Fruit fly (Drosophila melanogaster): ENCODE results near the gene hfw.

The hfw gene

dm6 chrX:1686305-1686704 is 16.9 kb downstream of the hfw start, which contains the start of gene b6:
TSS of gene b6 (plus strand) at chrX:1686624.
- TF ChIP-seq sv (GFP tag; optimal IDR thresholded peaks at IDR 0.05) = no peak

- no peak for TF ChIP-seq Hnf4 (GFP tag; optimal IDR thresholded peaks at IDR 0.05)
- no peak for TF ChIP-seq tai (GFP tag; optimal IDR thresholded peaks at IDR 0.05)
- TF ChIP-seq jim (GFP tag; optimal IDR thresholded peaks at IDR 0.05) = no peak
- TF ChIP-seq Dif (GFP tag; optimal IDR thresholded peaks at IDR 0.05; ENCODE audit: partially characterized antibody) = no peak
- no peak for TF ChIP-seq GATAd (GFP tag; optimal IDR thresholded peaks at IDR 0.05)
- TF ChIP-seq Mio (GFP tag; optimal IDR thresholded peaks at IDR 0.05) = no peak
- no peak for TF ChIP-seq foxo (GFP tag; optimal IDR thresholded peaks at IDR 0.05)
- no peak for TF ChIP-seq dl (GFP tag; optimal IDR thresholded peaks at IDR 0.05; ENCODE audit: insufficient read depth in 1 of 2, partially characterized antibody in 2 of 2)
- no peak for TF ChIP-seq CG9705 (GFP tag; optimal IDR thresholded peaks at IDR 0.05)
- TF ChIP-seq h (GFP tag; optimal IDR thresholded peaks at IDR 0.05) = no peak
Measured at dm6 chrX:1691475-1691874, 22.1 kb downstream of the hfw start.

DNA sequence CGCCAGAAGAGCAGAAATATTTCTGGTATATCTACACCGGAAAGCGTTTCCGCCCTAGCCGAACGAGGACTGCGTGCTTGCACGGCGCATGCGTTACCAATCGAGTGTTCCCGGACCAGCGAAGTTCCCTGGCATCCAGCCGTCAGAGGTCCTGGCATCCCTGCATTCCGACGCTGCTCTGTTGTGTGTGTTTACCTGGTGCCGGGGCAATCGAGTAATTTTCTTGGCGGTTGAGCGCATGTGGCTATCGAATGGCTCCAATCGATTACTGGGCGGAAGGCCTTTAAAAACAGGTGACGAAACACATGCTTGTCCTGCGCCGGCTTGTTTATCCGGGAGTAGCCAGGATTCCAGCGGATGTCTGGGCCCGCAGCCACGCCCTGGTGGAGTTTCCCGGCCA is 23.2 kb downstream of the hfw start, which contains the start of gene CG32809:
CG32809 (minus strand) TSS at position 216 of the 400 bp plus-strand sequence.
- TF ChIP-seq psq (GFP tag; optimal IDR thresholded peaks at IDR 0.05) (no peak), tai (GFP tag; optimal IDR thresholded peaks at IDR 0.05) (no peak), fru (GFP tag; optimal IDR thresholded peaks at IDR 0.05) (no peak), Dfd (GFP tag; optimal IDR thresholded peaks at IDR 0.05) (no peak), Hnf4 (GFP tag; optimal IDR thresholded peaks at IDR 0.05) (no peak), CG9705 (GFP tag; optimal IDR thresholded peaks at IDR 0.05) (no peak), dsf (GFP tag; optimal IDR thresholded peaks at IDR 0.05; ENCODE audit: borderline replicate concordance) (no peak), Myc (optimal IDR thresholded peaks at IDR 0.05) (no peak), rgr (GFP tag; optimal IDR thresholded peaks at IDR 0.05) (no peak), Sp1 (GFP tag; optimal IDR thresholded peaks at IDR 0.05) (no peak), Vsx2 (GFP tag; optimal IDR thresholded peaks at IDR 0.05; ENCODE audit: partially characterized antibody) (no peak), OdsH (GFP tag; optimal IDR thresholded peaks at IDR 0.05) (no peak), sv (GFP tag; optimal IDR thresholded peaks at IDR 0.05) (no peak), jim (GFP tag; optimal IDR thresholded peaks at IDR 0.05) (no peak), dmrt93B (GFP tag; optimal IDR thresholded peaks at IDR 0.05) (no peak), foxo (GFP tag; optimal IDR thresholded peaks at IDR 0.05) (no peak), Rel (GFP tag; optimal IDR thresholded peaks at IDR 0.05) (no peak), Rel (tag; optimal IDR thresholded peaks at IDR 0.05) (no peak)

- no peak for TF ChIP-seq Rel (GFP tag; optimal IDR thresholded peaks at IDR 0.05)
- peak; percentile 31 for TF ChIP-seq Rel (tag; optimal IDR thresholded peaks at IDR 0.05)
- peak; percentile 6 for TF ChIP-seq h (GFP tag; optimal IDR thresholded peaks at IDR 0.05)
- TF ChIP-seq lola (GFP tag; optimal IDR thresholded peaks at IDR 0.05) = no peak
Measured at dm6 chrX:1695529-1696410, 26.4 kb downstream of the hfw start, which contains the start of gene a6. TSS of gene a6 (minus strand) at chrX:1695889.

dm6 chrX:1705929-1706328 is 36.6 kb downstream of the hfw start:
- TF ChIP-seq jim (GFP tag; optimal IDR thresholded peaks at IDR 0.05) = no peak
- TF ChIP-seq HLH106 (tag; optimal IDR thresholded peaks at IDR 0.05) = peak; percentile 32
- TF ChIP-seq Mio (GFP tag; optimal IDR thresholded peaks at IDR 0.05) = no peak
- TF ChIP-seq Vsx2 (GFP tag; optimal IDR thresholded peaks at IDR 0.05; ENCODE audit: partially characterized antibody) = no peak
- TF ChIP-seq lola (GFP tag; optimal IDR thresholded peaks at IDR 0.05) = no peak
- TF ChIP-seq fru (GFP tag; optimal IDR thresholded peaks at IDR 0.05) = peak; percentile 51
- peak in 1 of 2 experiments; percentile 40 for TF ChIP-seq foxo (GFP tag; optimal IDR thresholded peaks at IDR 0.05)
- no peak for TF ChIP-seq h (GFP tag; optimal IDR thresholded peaks at IDR 0.05)
- TF ChIP-seq Sp1 (GFP tag; optimal IDR thresholded peaks at IDR 0.05) = peak; percentile 3

- TF ChIP-seq CrebA (GFP tag; optimal IDR thresholded peaks at IDR 0.05; ENCODE audit: borderline replicate concordance) = no peak
- no peak for TF ChIP-seq CG9705 (GFP tag; optimal IDR thresholded peaks at IDR 0.05)
- no peak for TF ChIP-seq Dif (GFP tag; optimal IDR thresholded peaks at IDR 0.05; ENCODE audit: partially characterized antibody)
- no peak for TF ChIP-seq sage (GFP tag; optimal IDR thresholded peaks at IDR 0.05)
- TF ChIP-seq tai (GFP tag; optimal IDR thresholded peaks at IDR 0.05) = no peak
- TF ChIP-seq Hnf4 (GFP tag; optimal IDR thresholded peaks at IDR 0.05) = no peak
Measured at dm6 chrX:1710082-1710481, 40.7 kb downstream of the hfw start, which contains the start of gene CG3795. TSS of gene CG3795 (minus strand) at chrX:1710182.

All from whole organism, wandering third instar larva.